Fruit fly (Drosophila melanogaster) S2 (cell line): ENCODE data around the gene CG42395.

Experiments
- CG8478 ChIP-seq: fragments of >200 bp; optimal IDR thresholded peaks from 2 replicates; lab custom pipeline; 2018
- CTCF ChIP-seq, 2 experiments: fragments of >200 bp; optimal IDR thresholded peaks; 2 replicates each; lab custom pipeline; 2018

DNA sequence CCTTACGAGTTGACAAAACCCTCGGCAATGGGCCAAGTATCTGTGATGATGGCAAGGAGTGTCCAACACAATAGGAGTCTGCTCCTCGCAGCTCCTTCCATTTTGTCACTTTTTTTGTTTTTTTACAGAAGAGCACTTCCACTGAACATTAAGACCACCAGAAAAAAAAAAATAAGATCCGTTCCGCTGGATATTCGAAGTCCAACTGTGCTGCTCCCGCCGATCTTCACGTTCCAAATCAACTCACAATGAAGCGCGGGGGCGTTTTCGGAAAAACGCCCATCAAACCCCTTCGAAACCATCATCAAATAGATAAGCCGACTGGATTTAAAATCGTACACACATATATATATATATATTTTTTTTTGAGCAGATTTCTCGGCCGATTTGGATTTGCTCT is 4.8 kb downstream of the CG42395 start, which contains the start of gene Cubn:
- no peak for TF ChIP-seq CTCF (optimal IDR thresholded peaks at IDR 0.05; lab: Kevin White, UChicago)
- TF ChIP-seq CG8478 = no peak
